Fruit fly (Drosophila melanogaster): ENCODE measurements around the gene CG42749.

DNA sequence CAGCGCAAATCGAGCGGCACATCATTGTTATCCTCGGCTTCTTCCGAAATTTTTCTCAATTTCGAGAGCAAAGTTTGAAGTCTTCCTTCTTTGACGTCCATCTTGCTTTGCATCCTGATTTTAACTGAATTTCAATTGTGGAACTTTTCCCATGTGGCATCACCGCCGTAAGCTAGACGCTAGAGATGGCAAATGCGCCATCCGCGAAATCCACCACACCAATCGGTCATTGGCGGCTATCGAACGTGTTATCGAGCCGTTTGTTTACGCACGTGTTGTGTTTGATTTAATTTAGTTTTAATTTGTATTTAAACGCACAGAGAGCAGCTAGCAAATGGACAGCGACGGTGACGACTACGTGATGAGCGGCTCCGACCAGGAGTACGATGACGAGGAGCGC, 21.3 kb downstream of the CG42749 start, which contains the start of the genes CG15930 and Sas10:
- no peak for TF ChIP-seq kay (GFP tag; ENCODE audit: borderline replicate concordance)
- TF ChIP-seq toe (GFP tag; optimal IDR thresholded peaks at IDR 0.05), result no peak

All from whole organism, adult.